Worm (Caenorhabditis elegans) whole organism, young adult: Measurements from ENCODE around the gene srh-180.
A peak's percentile ranks its signal among the peaks of the same experiment; 100 is the strongest.
"Not testable (repeated sequence)": the region's sequence is repeated elsewhere in the genome, so short reads cannot be mapped to it uniquely, and the experiment has no call there.

ENCODE experiments used
- B0019.2 ChIP-seq: fragments of 200-800 bp; sonication (Bioruptor generic); conservative IDR thresholded peaks from 2 replicates; pipeline ENCODE4 v1.3.6; 2022; ENCODE audit warnings: missing genetic modification reagents, missing genetic modification characterization, missing compliant biosample characterization
- B0035.1 ChIP-seq: sonication (generic microtip); optimal IDR thresholded peaks from 2 replicates; lab custom pipeline; 2016; ENCODE audit warnings: missing genetic modification characterization, mild to moderate bottlenecking, missing compliant biosample characterization, missing genotype, missing genetic modification reagents
- B0261.1 ChIP-seq: sonication (generic microtip); optimal IDR thresholded peaks from 2 replicates; lab custom pipeline; 2016; ENCODE audit warnings: mild to moderate bottlenecking, missing genetic modification characterization, moderate library complexity, missing compliant biosample characterization
- D2030.7 ChIP-seq: fragments of 200-800 bp; sonication (Bioruptor generic); IDR thresholded peaks from 2 replicates; pipeline ENCODE4 v1.3.6; 2022; ENCODE audit warnings: missing genetic modification reagents, missing genetic modification characterization, missing compliant biosample characterization
- F22D6.2 ChIP-seq: sonication (generic microtip); optimal IDR thresholded peaks from 2 replicates; lab custom pipeline; 2016; ENCODE audit warnings: mild to moderate bottlenecking, missing genetic modification characterization, missing compliant biosample characterization
- F23B12.7 ChIP-seq: sonication (generic microtip); optimal IDR thresholded peaks from 2 replicates; lab custom pipeline; 2017; ENCODE audit warnings: missing genetic modification characterization, mild to moderate bottlenecking, missing compliant biosample characterization, antibody characterized with exemption, moderate library complexity; ENCODE audit not compliant: insufficient read depth
- F49E8.2 ChIP-seq: sonication (generic microtip); optimal IDR thresholded peaks from 3 replicates; lab custom pipeline; 2017; ENCODE audit warnings: missing genetic modification characterization, mild to moderate bottlenecking, missing compliant biosample characterization, antibody characterized with exemption, moderate library complexity; ENCODE audit not compliant: insufficient read depth
- Y56A3A.18 ChIP-seq: fragments of 200-800 bp; sonication (Bioruptor generic); IDR thresholded peaks from 2 replicates; pipeline ENCODE4 v1.3.6; 2022; ENCODE audit warnings: missing genetic modification reagents, missing genetic modification characterization, missing compliant biosample characterization
- Y95B8A.8 ChIP-seq: fragments of 200-800 bp; sonication (Bioruptor generic); IDR thresholded peaks from 2 replicates; pipeline ENCODE4 v1.3.6; 2022; ENCODE audit warnings: missing genetic modification reagents, missing genetic modification characterization, missing compliant biosample characterization
- aptf-3 ChIP-seq: fragments of 200-800 bp; sonication (Bioruptor generic); IDR thresholded peaks from 2 replicates; pipeline ENCODE4 v1.3.6; 2022; ENCODE audit warnings: missing genetic modification characterization, missing compliant biosample characterization
- athp-1 ChIP-seq: sonication (generic microtip); optimal IDR thresholded peaks from 2 replicates; lab custom pipeline; 2017; ENCODE audit warnings: mild to moderate bottlenecking, missing genetic modification characterization, missing compliant biosample characterization
- attf-6 ChIP-seq: fragments of 200-800 bp; sonication (Bioruptor generic); IDR thresholded peaks from 2 replicates; pipeline ENCODE4 v1.3.6; 2022; ENCODE audit warnings: missing genetic modification reagents, missing genetic modification characterization, missing compliant biosample characterization
- ceh-100 ChIP-seq: fragments of 200-800 bp; sonication (Bioruptor generic); IDR thresholded peaks from 2 replicates; pipeline ENCODE4 v1.3.6; 2022; ENCODE audit warnings: missing genetic modification reagents, missing genetic modification characterization, missing compliant biosample characterization
- ceh-40 ChIP-seq: fragments of 200-800 bp; sonication (Bioruptor generic); IDR thresholded peaks from 2 replicates; pipeline ENCODE4 v1.3.6; 2022; ENCODE audit warnings: missing genetic modification characterization, missing compliant biosample characterization
- die-1 ChIP-seq: sonication (generic microtip); optimal IDR thresholded peaks from 2 replicates; lab custom pipeline; 2016; ENCODE audit warnings: missing genotype, mild to moderate bottlenecking, missing genetic modification characterization, missing compliant biosample characterization
- dox-1 ChIP-seq: fragments of 200-800 bp; sonication (Bioruptor generic); IDR thresholded peaks from 2 replicates; pipeline ENCODE4 v1.3.6; 2022; ENCODE audit warnings: missing genetic modification reagents, missing genetic modification characterization, missing compliant biosample characterization
- dpl-1 ChIP-seq: fragments of 150-350 bp; optimal IDR thresholded peaks from 2 replicates; lab custom pipeline; 2014; ENCODE audit warnings: missing biosample characterization, missing genetic modification reagents, missing genetic modification characterization
- efl-1 ChIP-seq: fragments of 150-350 bp; optimal IDR thresholded peaks from 2 replicates; lab custom pipeline; 2014; ENCODE audit warnings: missing biosample characterization, missing genetic modification reagents, missing genetic modification characterization
- egl-44 ChIP-seq: fragments of 200-800 bp; sonication (Bioruptor generic); IDR thresholded peaks from 2 replicates; pipeline ENCODE4 v1.3.6; 2022; ENCODE audit warnings: missing genetic modification reagents, missing genetic modification characterization, missing compliant biosample characterization
- egrh-3 ChIP-seq: fragments of 200-800 bp; sonication (Bioruptor generic); IDR thresholded peaks from 2 replicates; pipeline ENCODE4 v1.3.6; 2022; ENCODE audit warnings: missing genetic modification reagents, missing genetic modification characterization, missing compliant biosample characterization
- ekl-4 ChIP-seq: fragments of 200-800 bp; sonication (Bioruptor generic); IDR thresholded peaks from 2 replicates; pipeline ENCODE4 v1.3.6; 2022; ENCODE audit warnings: missing genetic modification reagents, missing genetic modification characterization, missing compliant biosample characterization
- fkh-3 ChIP-seq: sonication (generic microtip); optimal IDR thresholded peaks from 2 replicates; lab custom pipeline; 2016; ENCODE audit warnings: mild to moderate bottlenecking, missing genetic modification characterization, missing compliant biosample characterization
- hsf-1 ChIP-seq: fragments of 200-800 bp; sonication (Bioruptor generic); IDR thresholded peaks from 2 replicates; pipeline ENCODE4 v1.3.6; 2022; ENCODE audit warnings: missing genetic modification reagents, missing genetic modification characterization, missing compliant biosample characterization
- let-607 ChIP-seq, 2 experiments: fragments of 200-800 bp in 1 of 2; sonication (Bioruptor generic) in 1 of 2; sonication (generic microtip) in 1 of 2; optimal IDR thresholded peaks; 2 replicates each; lab custom pipeline; 2016 to 2018; ENCODE audit warnings: mild to moderate bottlenecking in 2 of 2, missing compliant biosample characterization in 2 of 2, missing genetic modification characterization in 2 of 2, moderate library complexity in 2 of 2, missing genotype in 1 of 2
- lin-26 ChIP-seq: fragments of 200-800 bp; sonication (Bioruptor generic); IDR thresholded peaks from 2 replicates; pipeline ENCODE4 v1.3.6; 2022; ENCODE audit warnings: missing genetic modification reagents, missing genetic modification characterization, missing compliant biosample characterization
- lin-40 ChIP-seq: sonication (generic microtip); optimal IDR thresholded peaks from 2 replicates; lab custom pipeline; 2016; ENCODE audit warnings: missing genetic modification characterization, mild to moderate bottlenecking, missing compliant biosample characterization, missing genotype, missing genetic modification reagents
- madf-10 ChIP-seq: sonication (generic microtip); optimal IDR thresholded peaks from 2 replicates; lab custom pipeline; 2016; ENCODE audit warnings: mild to moderate bottlenecking, missing genetic modification characterization, missing compliant biosample characterization
- mcd-1 ChIP-seq: fragments of 200-800 bp; sonication (Bioruptor generic); IDR thresholded peaks from 2 replicates; pipeline ENCODE4 v1.3.6; 2022; ENCODE audit warnings: missing genetic modification reagents, missing genetic modification characterization, missing compliant biosample characterization
- mxl-1 ChIP-seq: sonication (generic microtip); optimal IDR thresholded peaks from 2 replicates; lab custom pipeline; 2016; ENCODE audit warnings: missing genetic modification characterization, missing compliant biosample characterization
- nfyb-1 ChIP-seq: fragments of 200-800 bp; sonication (Bioruptor generic); IDR thresholded peaks from 2 replicates; pipeline ENCODE4 v1.3.6; 2022; ENCODE audit warnings: missing genetic modification reagents, missing genetic modification characterization, missing compliant biosample characterization
- nhr-27 ChIP-seq: fragments of 200-800 bp; sonication (Bioruptor generic); optimal IDR thresholded peaks from 2 replicates; lab custom pipeline; 2018; ENCODE audit warnings: mild to moderate bottlenecking, missing genetic modification characterization, moderate library complexity, missing compliant biosample characterization
- nhr-80 ChIP-seq: sonication (generic microtip); optimal IDR thresholded peaks from 2 replicates; lab custom pipeline; 2016; ENCODE audit warnings: missing genetic modification characterization, missing compliant biosample characterization
- nhr-90 ChIP-seq: sonication (generic microtip); optimal IDR thresholded peaks from 2 replicates; lab custom pipeline; 2016; ENCODE audit warnings: missing genotype, mild to moderate bottlenecking, missing genetic modification characterization, missing compliant biosample characterization
- pbrm-1 ChIP-seq: fragments of 200-800 bp; sonication (Bioruptor generic); IDR thresholded peaks from 2 replicates; pipeline ENCODE4 v1.3.6; 2022; ENCODE audit warnings: missing genetic modification reagents, missing genetic modification characterization, missing compliant biosample characterization
- rec-8 ChIP-seq, 2 experiments: sonication (generic microtip); optimal IDR thresholded peaks; 2 replicates each; lab custom pipeline; 2016; ENCODE audit warnings: mild to moderate bottlenecking in 2 of 2, missing genetic modification characterization in 2 of 2, missing genetic modification reagents in 2 of 2, missing genotype in 2 of 2, missing biosample characterization in 1 of 2, missing compliant biosample characterization in 1 of 2, moderate library complexity in 1 of 2
- rpc-1 ChIP-seq, 2 experiments: fragments of 150-350 bp in 1 of 2; sonication (generic microtip) in 1 of 2; optimal IDR thresholded peaks; 2 replicates each; lab custom pipeline; 2014 to 2018; ENCODE audit warnings: missing biosample characterization in 1 of 2, missing genetic modification characterization in 1 of 2, missing genetic modification reagents in 1 of 2, missing genotype in 1 of 2
- snpc-1.1 ChIP-seq: sonication (generic microtip); optimal IDR thresholded peaks from 2 replicates; lab custom pipeline; 2017; ENCODE audit warnings: missing genetic modification characterization, mild to moderate bottlenecking, missing compliant biosample characterization, antibody characterized with exemption, moderate library complexity, missing genotype, missing genetic modification reagents; ENCODE audit not compliant: insufficient read depth
- snpc-4 ChIP-seq, 5 experiments: fragments of 150-350 bp in 1 of 5; sonication (generic microtip) in 4 of 5; optimal IDR thresholded peaks; 2 replicates each; lab custom pipeline; 2014 to 2018; ENCODE audit warnings: missing genetic modification characterization in 5 of 5, missing biosample characterization in 3 of 5, antibody characterized with exemption in 2 of 5, mild to moderate bottlenecking in 2 of 5, missing compliant biosample characterization in 2 of 5, missing genotype in 2 of 5, moderate library complexity in 2 of 5, missing genetic modification reagents in 1 of 5
- tbp1 ChIP-seq: fragments of 200-800 bp; sonication (Bioruptor generic); optimal IDR thresholded peaks from 2 replicates; lab custom pipeline; 2018; ENCODE audit warnings: mild to moderate bottlenecking, missing genetic modification characterization, missing compliant biosample characterization
- tlf-1 ChIP-seq: fragments of 200-800 bp; sonication (Bioruptor generic); optimal IDR thresholded peaks from 2 replicates; lab custom pipeline; 2018; ENCODE audit warnings: mild to moderate bottlenecking, missing genetic modification characterization, missing compliant biosample characterization
- zim-3 ChIP-seq: sonication (generic microtip); optimal IDR thresholded peaks from 2 replicates; lab custom pipeline; 2017; ENCODE audit warnings: mild to moderate bottlenecking, missing genetic modification characterization, moderate library complexity, missing compliant biosample characterization
- ztf-25 ChIP-seq: fragments of 200-800 bp; sonication (Bioruptor generic); IDR thresholded peaks from 2 replicates; pipeline ENCODE4 v1.3.6; 2022; ENCODE audit warnings: missing genetic modification reagents, missing genetic modification characterization, missing compliant biosample characterization

Gene srh-180

DNA sequence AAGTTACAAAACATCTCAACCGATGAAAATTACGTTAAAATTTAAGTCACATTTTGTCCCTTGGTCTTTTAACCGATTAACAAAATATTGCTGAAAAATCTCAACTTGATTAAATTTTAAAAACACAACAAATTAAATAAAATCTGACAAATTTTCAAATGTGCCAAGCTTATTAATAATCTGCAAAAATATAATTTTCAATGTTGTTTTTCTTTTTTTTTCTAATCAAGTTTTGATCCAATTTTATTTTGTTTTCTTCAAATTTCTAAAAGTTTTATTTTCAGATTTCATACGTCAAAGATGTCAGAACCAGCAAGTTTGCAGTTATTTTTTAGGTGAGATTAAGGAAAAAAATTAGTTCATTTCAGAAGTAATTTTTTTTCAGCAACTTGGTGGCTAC, 19.0 kb downstream of the srh-180 start, which contains the start of gene srw-87:
TSS of gene srw-87 (plus strand) at position 301 of the 400 bp plus-strand sequence.
- TF ChIP-seq madf-10 (no peak), hsf-1 (GFP tag; lab: Robert Waterston, UW) (no peak), B0019.2 (GFP tag; lab: Robert Waterston, UW) (no peak), F22D6.2 (tag; lab: Kevin White, UChicago) (no peak), fkh-3 (no peak), nhr-90 (no peak), egrh-3 (GFP tag; lab: Robert Waterston, UW) (no peak), dpl-1 (GFP tag; lab: Kevin White, UChicago) (no peak), nhr-27 (tag; lab: Kevin White, UChicago) (no peak), aptf-3 (GFP tag; lab: Robert Waterston, UW) (no peak), nhr-80 (no peak)
- TF ChIP-seq, all 124 proteins: peak for 0

DNA sequence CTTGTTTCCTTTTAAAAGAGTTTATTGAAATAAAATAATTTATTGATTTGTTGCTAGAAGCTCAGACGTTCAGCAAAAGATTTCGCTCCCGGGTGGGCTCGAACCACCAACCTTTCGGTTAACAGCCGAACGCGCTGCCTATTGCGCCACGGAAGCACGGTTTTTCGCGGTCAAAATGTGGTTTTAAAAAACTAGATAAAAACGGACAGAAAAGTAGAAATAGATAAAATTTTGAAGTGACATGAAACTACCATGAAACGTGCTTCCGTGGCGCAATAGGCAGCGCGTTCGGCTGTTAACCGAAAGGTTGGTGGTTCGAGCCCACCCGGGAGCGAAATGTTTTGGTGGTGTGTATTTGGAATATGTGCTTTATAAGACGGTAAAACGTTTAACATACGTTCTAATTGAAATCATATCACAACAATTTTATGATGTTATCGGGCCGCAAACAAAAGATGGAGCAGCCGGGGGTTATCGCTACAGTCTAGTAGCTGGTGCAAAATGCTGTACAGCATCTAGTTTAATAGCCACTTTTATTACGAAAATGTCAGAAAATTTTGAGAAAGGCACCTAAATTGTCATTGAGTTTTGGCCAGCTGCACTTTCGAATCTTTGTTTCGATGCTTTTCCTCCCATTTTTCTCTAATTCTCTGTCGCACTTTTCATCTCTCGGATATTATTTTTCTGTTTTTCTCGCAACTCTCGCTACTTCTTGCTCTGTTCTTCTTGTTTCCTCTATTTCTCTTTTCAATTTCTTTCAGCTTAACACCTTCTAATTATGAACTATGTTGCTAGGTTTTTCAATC, 21.1 kb downstream of the srh-180 start, which contains the start of gene slc-9B.2:
TSS of gene slc-9B.2 (plus strand) at position 756 of the 806 bp plus-strand sequence.
- peak; percentile 54 for TF ChIP-seq mcd-1 (GFP tag; lab: Robert Waterston, UW)
- TF ChIP-seq lin-40, result peak; percentile 25
- TF ChIP-seq rec-8 (tag; optimal IDR thresholded peaks at IDR 0.05; lab: Kevin White, UChicago), result peak in 1 of 2 experiments; percentile 11
- peak; percentile 49 for TF ChIP-seq madf-10
- peak; percentile 53 for TF ChIP-seq zim-3 (tag; lab: Kevin White, UChicago)
- not testable (repeated sequence) for TF ChIP-seq snpc-4 (GFP tag; optimal IDR thresholded peaks at IDR 0.05; lab: Kevin White, UChicago)
- TF ChIP-seq snpc-4 (tag; optimal IDR thresholded peaks at IDR 0.05; lab: Kevin White, UChicago), result peak; percentile 7 to 77 (median 42)
- TF ChIP-seq dox-1 (GFP tag; lab: Robert Waterston, UW), result peak; percentile 69; the same call in 1 of the 2 replicates
- TF ChIP-seq snpc-1.1 (tag; lab: Kevin White, UChicago), result peak; percentile 18
- peak; percentile 85 for TF ChIP-seq tbp1 (GFP tag; lab: Kevin White, UChicago)
- peak; percentile 46 for TF ChIP-seq die-1 (tag; lab: Kevin White, UChicago)
- peak; percentile 62; the same call in 1 of the 2 replicates for TF ChIP-seq pbrm-1 (GFP tag; lab: Robert Waterston, UW)
- peak; percentile 2 for TF ChIP-seq efl-1 (GFP tag; lab: Kevin White, UChicago)
- TF ChIP-seq let-607 (tag; optimal IDR thresholded peaks at IDR 0.05; lab: Kevin White, UChicago), result peak in 1 of 2 experiments; percentile 24
- peak; percentile 69 for TF ChIP-seq nhr-80
- TF ChIP-seq Y56A3A.18, result peak; percentile 60; the same call in 1 of the 2 replicates
- peak; percentile 40 for TF ChIP-seq F23B12.7
- TF ChIP-seq D2030.7 (GFP tag; lab: Robert Waterston, UW), result peak; percentile 63
- peak; percentile 21 for TF ChIP-seq tlf-1 (GFP tag; lab: Kevin White, UChicago)
- TF ChIP-seq lin-26 (GFP tag; lab: Robert Waterston, UW), result peak; percentile 81; the same call in 1 of the 2 replicates
- TF ChIP-seq B0261.1 (tag; lab: Kevin White, UChicago), result peak; percentile 75
- TF ChIP-seq attf-6, result peak; percentile 76; the same call in 1 of the 2 replicates
- peak; percentile 41 for TF ChIP-seq nhr-90
- TF ChIP-seq ekl-4 (GFP tag; lab: Robert Waterston, UW), result peak; percentile 66
- 0 out of 2 replicates have a peak, but pooled peaks have one; percentile 40 for TF ChIP-seq ztf-25 (GFP tag; lab: Robert Waterston, UW)
- peak; percentile 16 for TF ChIP-seq mxl-1 (tag; lab: Kevin White, UChicago)
- peak; percentile 34; the same call in 1 of the 2 replicates for TF ChIP-seq ceh-40 (GFP tag; lab: Robert Waterston, UW)
- peak; percentile 54 for TF ChIP-seq F49E8.2
- TF ChIP-seq nfyb-1 (GFP tag; lab: Robert Waterston, UW), result peak; percentile 82
- peak; percentile 25 for TF ChIP-seq B0035.1
- peak; percentile 63 for TF ChIP-seq rpc-1 (optimal IDR thresholded peaks at IDR 0.05; lab: Kevin White, UChicago)
- TF ChIP-seq rpc-1 (tag; optimal IDR thresholded peaks at IDR 0.05; lab: Kevin White, UChicago), result peak; percentile 80
- peak; percentile 10; the same call in 1 of the 2 replicates for TF ChIP-seq ceh-100
- TF ChIP-seq Y95B8A.8 (GFP tag; lab: Robert Waterston, UW), result 0 out of 2 replicates have a peak, but pooled peaks have one; percentile 11
- TF ChIP-seq athp-1 (tag; lab: Kevin White, UChicago), result peak; percentile 11
- 0 out of 2 replicates have a peak, but pooled peaks have one; percentile 31 for TF ChIP-seq egl-44 (GFP tag; lab: Robert Waterston, UW)
